Fruit fly (Drosophila melanogaster) whole organism, embryonic: ENCODE measurements around the gene CG17819.
A peak's percentile ranks its signal among the peaks of the same experiment; 100 is the strongest.

Experiments
- C15 ChIP-seq: fragments of 200-800 bp; sonication (Bioruptor generic); IDR thresholded peaks from 3 replicates; pipeline ENCODE4 v1.3.6; 2022; ENCODE audit warnings: missing biosample characterization, missing genetic modification characterization
- CG10959 ChIP-seq: fragments of 200-800 bp; sonication (Bioruptor generic); IDR thresholded peaks from 2 replicates; pipeline ENCODE4 v1.3.6; 2022; ENCODE audit warnings: missing biosample characterization, missing genetic modification characterization
- CG12071 ChIP-seq: fragments of 200-800 bp; sonication (Bioruptor generic); optimal IDR thresholded peaks from 3 replicates; lab custom pipeline; 2018; ENCODE audit warnings: missing biosample characterization, mild to moderate bottlenecking, missing genetic modification characterization
- CG15011 ChIP-seq: fragments of 200-800 bp; sonication (Bioruptor generic); optimal IDR thresholded peaks from 3 replicates; lab custom pipeline; 2018; ENCODE audit warnings: missing biosample characterization, mild to moderate bottlenecking, missing genetic modification characterization
- CG16813 ChIP-seq: fragments of 200-800 bp; sonication (Bioruptor generic); IDR thresholded peaks from 3 replicates; pipeline ENCODE4 v1.3.6; 2022; ENCODE audit warnings: missing biosample characterization, missing genetic modification characterization; ENCODE audit not compliant: partially characterized antibody
- CG17385 ChIP-seq: fragments of 200-800 bp; sonication (Bioruptor generic); optimal IDR thresholded peaks from 3 replicates; lab custom pipeline; 2018; ENCODE audit warnings: missing biosample characterization, mild to moderate bottlenecking, missing genetic modification characterization
- CG17612 ChIP-seq: fragments of 200-800 bp; sonication (Bioruptor generic); IDR thresholded peaks from 2 replicates; pipeline ENCODE4 v1.3.6; 2022; ENCODE audit warnings: missing biosample characterization, missing genetic modification characterization
- CG2116 ChIP-seq: fragments of 200-800 bp; sonication (Bioruptor generic); optimal IDR thresholded peaks from 3 replicates; lab custom pipeline; 2018; ENCODE audit warnings: missing biosample characterization, mild to moderate bottlenecking, missing genetic modification characterization
- CG4360 ChIP-seq: fragments of 200-800 bp; sonication (Bioruptor generic); IDR thresholded peaks from 2 replicates; pipeline ENCODE4 v1.3.6; 2022; ENCODE audit warnings: missing biosample characterization, missing genetic modification characterization
- CG43689 ChIP-seq: fragments of 200-800 bp; sonication (Bioruptor generic); IDR thresholded peaks from 2 replicates; pipeline ENCODE4 v1.3.6; 2022; ENCODE audit warnings: missing biosample characterization, missing genetic modification characterization
- CG4854 ChIP-seq: fragments of 200-800 bp; sonication (Bioruptor generic); optimal IDR thresholded peaks from 2 replicates; lab custom pipeline; 2016; ENCODE audit warnings: missing biosample characterization, missing genetic modification characterization, inconsistent platforms
- CG5180 ChIP-seq: fragments of 200-800 bp; sonication (Bioruptor generic); optimal IDR thresholded peaks from 3 replicates; lab custom pipeline; 2017; ENCODE audit warnings: missing biosample characterization, missing genetic modification characterization, mild to moderate bottlenecking, moderate library complexity, missing genetic modification reagents
- CG6683 ChIP-seq: fragments of 200-800 bp; sonication (Bioruptor generic); optimal IDR thresholded peaks from 2 replicates; lab custom pipeline; 2017; ENCODE audit warnings: missing biosample characterization, mild to moderate bottlenecking, missing genetic modification characterization, missing genetic modification reagents
- CG6765 ChIP-seq: fragments of 200-800 bp; sonication (Bioruptor generic); optimal IDR thresholded peaks from 3 replicates; lab custom pipeline; 2017; ENCODE audit warnings: missing biosample characterization, mild to moderate bottlenecking, missing genetic modification characterization
- CG6791 ChIP-seq: fragments of 200-800 bp; sonication (Bioruptor generic); IDR thresholded peaks from 3 replicates; pipeline ENCODE4 v1.3.6; 2022; ENCODE audit warnings: missing biosample characterization, missing genetic modification characterization; ENCODE audit not compliant: partially characterized antibody
- CG7357 ChIP-seq: fragments of 200-800 bp; sonication (Bioruptor generic); IDR thresholded peaks from 3 replicates; pipeline ENCODE4 v1.3.6; 2022; ENCODE audit warnings: missing biosample characterization, missing genetic modification characterization
- CG7745 ChIP-seq: fragments of 200-800 bp; sonication (Bioruptor generic); optimal IDR thresholded peaks from 2 replicates; lab custom pipeline; 2018; ENCODE audit warnings: missing biosample characterization, mild to moderate bottlenecking, missing genetic modification characterization, moderate library complexity
- CG7928 ChIP-seq: fragments of 200-800 bp; sonication (Bioruptor generic); optimal IDR thresholded peaks from 2 replicates; lab custom pipeline; 2017; ENCODE audit warnings: missing biosample characterization, mild to moderate bottlenecking, missing genetic modification characterization
- CG8359 ChIP-seq: fragments of 200-800 bp; sonication (Bioruptor generic); optimal IDR thresholded peaks from 2 replicates; lab custom pipeline; 2017; ENCODE audit warnings: missing biosample characterization, mild to moderate bottlenecking, missing genetic modification characterization, borderline replicate concordance
- D ChIP-seq, 2 experiments: fragments of 200-800 bp in 1 of 2; fragments of >200 bp in 1 of 2; sonication (Bioruptor generic) in 1 of 2; optimal IDR thresholded peaks; 2 replicates in 1 of 2; 3 replicates in 1 of 2; lab custom pipeline; 2017; ENCODE audit warnings: mild to moderate bottlenecking in 1 of 2, missing biosample characterization in 1 of 2, missing genetic modification characterization in 1 of 2, missing genetic modification reagents in 1 of 2
- Doc3 ChIP-seq: fragments of 200-800 bp; sonication (Bioruptor generic); IDR thresholded peaks from 3 replicates; pipeline ENCODE4 v1.3.6; 2022; ENCODE audit warnings: missing biosample characterization, missing genetic modification characterization; ENCODE audit not compliant: partially characterized antibody
- Fer2 ChIP-seq: fragments of 200-800 bp; sonication (Bioruptor generic); optimal IDR thresholded peaks from 2 replicates; lab custom pipeline; 2018; ENCODE audit warnings: missing biosample characterization, mild to moderate bottlenecking, missing genetic modification characterization, moderate library complexity
- Lim3 ChIP-seq: fragments of 200-800 bp; sonication (Bioruptor generic); IDR thresholded peaks from 2 replicates; pipeline ENCODE4 v1.3.6; 2022; ENCODE audit warnings: missing biosample characterization, missing genetic modification characterization
- Neu2 ChIP-seq: fragments of 200-800 bp; sonication (Bioruptor generic); optimal IDR thresholded peaks from 3 replicates; lab custom pipeline; 2016; ENCODE audit warnings: missing biosample characterization, missing genetic modification characterization, borderline replicate concordance
- PHDP ChIP-seq: fragments of 200-800 bp; sonication (Bioruptor generic); optimal IDR thresholded peaks from 3 replicates; lab custom pipeline; 2018; ENCODE audit warnings: missing biosample characterization, mild to moderate bottlenecking, missing genetic modification characterization, moderate library complexity
- Poxn ChIP-seq: fragments of 200-800 bp; sonication (Bioruptor generic); IDR thresholded peaks from 2 replicates; pipeline ENCODE4 v1.3.6; 2022; ENCODE audit warnings: missing biosample characterization, missing genetic modification characterization
- Sin3A ChIP-seq: fragments of >200 bp; optimal IDR thresholded peaks from 2 replicates; lab custom pipeline; 2018
- Six4 ChIP-seq: fragments of 200-800 bp; sonication (Bioruptor generic); optimal IDR thresholded peaks from 2 replicates; lab custom pipeline; 2016; ENCODE audit warnings: missing biosample characterization, missing genetic modification characterization
- Sry-β ChIP-seq: fragments of 200-800 bp; sonication (Bioruptor generic); optimal IDR thresholded peaks from 2 replicates; lab custom pipeline; 2018; ENCODE audit warnings: missing biosample characterization, mild to moderate bottlenecking, missing genetic modification characterization, moderate library complexity
- Vsx1 ChIP-seq: fragments of 200-800 bp; sonication (Bioruptor generic); optimal IDR thresholded peaks from 2 replicates; lab custom pipeline; 2017; ENCODE audit warnings: missing biosample characterization, mild to moderate bottlenecking, missing genetic modification characterization, missing genetic modification reagents
- Xrp1 ChIP-seq: fragments of 200-800 bp; sonication (Bioruptor generic); IDR thresholded peaks from 2 replicates; pipeline ENCODE4 v1.3.6; 2022; ENCODE audit warnings: missing biosample characterization, missing genetic modification characterization
- al ChIP-seq: fragments of 200-800 bp; sonication (Bioruptor generic); IDR thresholded peaks from 2 replicates; pipeline ENCODE4 v1.3.6; 2022; ENCODE audit warnings: missing biosample characterization, missing genetic modification characterization
- btn ChIP-seq: fragments of 200-800 bp; sonication (Bioruptor generic); optimal IDR thresholded peaks from 2 replicates; lab custom pipeline; 2016; ENCODE audit warnings: missing biosample characterization, missing genetic modification characterization
- chif ChIP-seq, 2 experiments: fragments of 200-800 bp; sonication (Bioruptor generic); optimal IDR thresholded peaks; 3 replicates each; lab custom pipeline; 2016; ENCODE audit warnings: missing biosample characterization in 2 of 2, missing genetic modification characterization in 2 of 2
- crp ChIP-seq, 2 experiments: fragments of 200-800 bp; sonication (Bioruptor generic); optimal IDR thresholded peaks; 2 replicates in 1 of 2; 3 replicates in 1 of 2; lab custom pipeline; 2017; ENCODE audit warnings: missing biosample characterization in 2 of 2, missing genetic modification characterization in 2 of 2, mild to moderate bottlenecking in 1 of 2, moderate library complexity in 1 of 2
- cwo ChIP-seq: fragments of 200-800 bp; sonication (Bioruptor generic); optimal IDR thresholded peaks from 3 replicates; lab custom pipeline; 2017; ENCODE audit warnings: missing biosample characterization, missing genetic modification characterization, mild to moderate bottlenecking, moderate library complexity, missing genetic modification reagents
- fd64A ChIP-seq: fragments of 200-800 bp; sonication (Bioruptor generic); optimal IDR thresholded peaks from 3 replicates; lab custom pipeline; 2018; ENCODE audit warnings: missing biosample characterization, mild to moderate bottlenecking, missing genetic modification characterization
- hbn ChIP-seq: fragments of 200-800 bp; sonication (Bioruptor generic); IDR thresholded peaks from 2 replicates; pipeline ENCODE4 v1.3.6; 2022; ENCODE audit warnings: missing biosample characterization, missing genetic modification characterization; ENCODE audit not compliant: partially characterized antibody
- insv ChIP-seq, 2 experiments: fragments of 200-800 bp; sonication (Bioruptor generic); optimal IDR thresholded peaks; 3 replicates each; lab custom pipeline; 2016 to 2018; ENCODE audit warnings: missing biosample characterization in 2 of 2, missing genetic modification characterization in 2 of 2
- nom ChIP-seq: fragments of 200-800 bp; sonication (Bioruptor generic); optimal IDR thresholded peaks from 2 replicates; lab custom pipeline; 2017; ENCODE audit warnings: missing biosample characterization, missing genetic modification characterization, mild to moderate bottlenecking, moderate library complexity, missing genetic modification reagents
- oc ChIP-seq: fragments of 200-800 bp; sonication (Bioruptor generic); optimal IDR thresholded peaks from 2 replicates; lab custom pipeline; 2018; ENCODE audit warnings: missing biosample characterization, mild to moderate bottlenecking, missing genetic modification characterization, moderate library complexity
- p53 ChIP-seq: fragments of 200-800 bp; sonication (Bioruptor generic); optimal IDR thresholded peaks from 2 replicates; lab custom pipeline; 2016; ENCODE audit warnings: missing biosample characterization, missing genetic modification characterization
- salm ChIP-seq: fragments of 200-800 bp; sonication (Bioruptor generic); optimal IDR thresholded peaks from 2 replicates; lab custom pipeline; 2018; ENCODE audit warnings: missing biosample characterization, mild to moderate bottlenecking, missing genetic modification characterization
- sens-2 ChIP-seq: fragments of 200-800 bp; sonication (Bioruptor generic); IDR thresholded peaks from 2 replicates; pipeline ENCODE4 v1.3.6; 2022; ENCODE audit warnings: missing biosample characterization, missing genetic modification characterization
- unc-4 ChIP-seq: fragments of 200-800 bp; sonication (Bioruptor generic); IDR thresholded peaks from 2 replicates; pipeline ENCODE4 v1.3.6; 2022; ENCODE audit warnings: missing biosample characterization, missing genetic modification characterization; ENCODE audit not compliant: partially characterized antibody
- wdn ChIP-seq: fragments of 200-800 bp; sonication (Bioruptor generic); IDR thresholded peaks from 2 replicates; pipeline ENCODE4 v1.3.6; 2022; ENCODE audit warnings: missing biosample characterization, missing genetic modification characterization
- wek ChIP-seq: fragments of 200-800 bp; sonication (Bioruptor generic); optimal IDR thresholded peaks from 3 replicates; lab custom pipeline; 2018; ENCODE audit warnings: missing biosample characterization, mild to moderate bottlenecking, missing genetic modification characterization, moderate library complexity

Gene CG17819

dm6 chr3R:21870158-21870971, 15.0 kb downstream of the CG17819 start, which contains the start of gene CG31431 (continued):
- TF ChIP-seq D (optimal IDR thresholded peaks at IDR 0.05; lab: Kevin White, UChicago) (no peak), D (GFP tag; optimal IDR thresholded peaks at IDR 0.05; lab: Kevin White, UChicago) (peak; percentile 94), CG43689 (GFP tag; lab: Robert Waterston, UW) (peak; percentile 95), CG7928 (GFP tag; lab: Kevin White, UChicago) (peak; percentile 80), insv (GFP tag; optimal IDR thresholded peaks at IDR 0.05; lab: Kevin White, UChicago) (peak; percentile 19 to 70), CG4854 (GFP tag; lab: Kevin White, UChicago) (peak; percentile 96), btn (GFP tag; lab: Kevin White, UChicago) (peak; percentile 91), Vsx1 (GFP tag; lab: Kevin White, UChicago) (peak; percentile 91), oc (peak; percentile 93), Doc3 (GFP tag; lab: Robert Waterston, UW) (no peak), CG17385 (GFP tag; lab: Kevin White, UChicago) (peak; percentile 96), Sin3A (lab: Kevin White, UChicago) (no peak), CG15011 (GFP tag; lab: Kevin White, UChicago) (peak; percentile 96), fd64A (peak; percentile 83), chif (GFP tag; optimal IDR thresholded peaks at IDR 0.05; lab: Kevin White, UChicago) (peak; percentile 97), Sry-β (GFP tag; lab: Kevin White, UChicago) (peak; percentile 57), CG10959 (peak; percentile 95), sens-2 (peak; percentile 93), wek (GFP tag; lab: Kevin White, UChicago) (peak; percentile 87), hbn (GFP tag; lab: Robert Waterston, UW) (no peak), Neu2 (GFP tag; lab: Kevin White, UChicago) (peak; percentile 88), CG8359 (GFP tag; lab: Kevin White, UChicago) (peak; percentile 90), CG4360 (peak; percentile 81), CG6791 (GFP tag; lab: Robert Waterston, UW) (no peak), p53 (GFP tag; lab: Kevin White, UChicago) (peak; percentile 82), Six4 (peak; percentile 96), Xrp1 (GFP tag; lab: Robert Waterston, UW) (peak; percentile 97), cwo (GFP tag; lab: Kevin White, UChicago) (peak; percentile 97), CG7745 (peak; percentile 73), nom (GFP tag; lab: Kevin White, UChicago) (peak; percentile 73), CG16813 (no peak), CG17612 (GFP tag; lab: Robert Waterston, UW) (peak; percentile 93), PHDP (peak; percentile 98), Fer2 (tag; lab: Kevin White, UChicago) (peak; percentile 97), CG7357 (GFP tag; lab: Robert Waterston, UW) (peak; percentile 93), al (GFP tag; lab: Robert Waterston, UW) (peak; percentile 96), Poxn (peak; percentile 95), CG6683 (GFP tag; lab: Kevin White, UChicago) (peak; percentile 94), unc-4 (no peak), C15 (peak; percentile 95), CG2116 (GFP tag; lab: Kevin White, UChicago) (peak; percentile 75), Lim3 (GFP tag; lab: Robert Waterston, UW) (peak; percentile 79), salm (peak; percentile 92), CG5180 (GFP tag; lab: Kevin White, UChicago) (peak; percentile 89), CG6765 (GFP tag; lab: Kevin White, UChicago) (peak; percentile 92), wdn (GFP tag; lab: Robert Waterston, UW) (peak; percentile 97), crp (GFP tag; optimal IDR thresholded peaks at IDR 0.05; lab: Kevin White, UChicago) (peak in 1 of 2 experiments; percentile 64), CG12071 (GFP tag; lab: Kevin White, UChicago) (peak; percentile 97)
